Worm (Caenorhabditis elegans) whole organism, L4/young adult: ENCODE data around the gene cutl-4.

ENCODE experiments used
- W03F9.2 ChIP-seq: fragments of 150-350 bp; optimal IDR thresholded peaks from 2 replicates; lab custom pipeline; 2014; ENCODE audit warnings: missing biosample characterization, missing genetic modification characterization
- dao-5 ChIP-seq: sonication (generic microtip); optimal IDR thresholded peaks from 2 replicates; lab custom pipeline; 2016; ENCODE audit warnings: missing genotype, missing genetic modification characterization, moderate library complexity, missing compliant biosample characterization
- him-1 ChIP-seq: sonication (generic microtip); optimal IDR thresholded peaks from 2 replicates; lab custom pipeline; 2016; ENCODE audit warnings: missing genotype, missing genetic modification reagents, missing genetic modification characterization, missing compliant biosample characterization

- TF ChIP-seq W03F9.2: no peak
- no peak for TF ChIP-seq him-1 (tag; lab: Kevin White, UChicago)
- TF ChIP-seq dao-5 (tag; lab: Kevin White, UChicago): no peak
These were observed 21.1 kb downstream of the cutl-4 start, which contains the start of gene str-77 for ce11 chrV:17718647-17719046.
